Worm (Caenorhabditis elegans): ENCODE data around the gene F26F2.10.

DNA sequence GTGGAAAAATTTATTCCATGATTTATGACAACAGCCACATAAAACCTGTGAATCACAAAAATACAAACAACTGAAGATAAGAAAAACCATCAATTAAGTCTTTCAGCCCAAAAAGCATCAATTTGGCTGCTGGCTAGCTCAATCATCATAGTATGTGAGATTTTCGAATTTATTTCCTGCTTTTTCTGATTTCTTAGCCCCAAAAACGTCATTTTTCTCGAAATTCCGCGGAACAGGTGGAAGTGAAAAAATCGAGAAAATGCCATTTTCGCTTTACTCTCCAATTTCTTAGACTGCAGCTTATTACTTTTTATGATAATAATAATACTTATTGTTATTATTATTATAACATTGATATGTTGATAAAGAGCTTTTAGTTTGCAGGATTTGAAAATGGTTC is 47.2 kb upstream of the F26F2.10 start, which contains the start of gene srxa-15:
- no peak for TF ChIP-seq egl-44 (GFP tag; IDR thresholded peaks at IDR 0.05)
- no peak for TF ChIP-seq somi-1 (GFP tag; optimal IDR thresholded peaks at IDR 0.05)
- no peak for TF ChIP-seq F57C9.4 (tag; optimal IDR thresholded peaks at IDR 0.05)
- TF ChIP-seq ama-1 (optimal IDR thresholded peaks at IDR 0.05): no peak
- no peak for TF ChIP-seq ama-1 (GFP tag; optimal IDR thresholded peaks at IDR 0.05)
- TF ChIP-seq hlh-26 (GFP tag; conservative IDR thresholded peaks at IDR 0.05): no peak
- TF ChIP-seq nfya-1 (tag; optimal IDR thresholded peaks at IDR 0.05; ENCODE audit: borderline replicate concordance, insufficient read depth): no peak
- TF ChIP-seq lin-54 (GFP tag; optimal IDR thresholded peaks at IDR 0.05): no peak
- no peak for TF ChIP-seq snpc-4 (GFP tag; optimal IDR thresholded peaks at IDR 0.05)
- no peak for TF ChIP-seq snpc-4 (tag; optimal IDR thresholded peaks at IDR 0.05)
- TF ChIP-seq zfh-2 (GFP tag; conservative IDR thresholded peaks at IDR 0.05): no peak
- TF ChIP-seq F10E7.11 (tag; optimal IDR thresholded peaks at IDR 0.05): no peak
- TF ChIP-seq rpc-1 (optimal IDR thresholded peaks at IDR 0.05): no peak
- no peak for TF ChIP-seq rpc-1 (tag; optimal IDR thresholded peaks at IDR 0.05)
- no peak for TF ChIP-seq nfya-2 (GFP tag; IDR thresholded peaks at IDR 0.05)

Measured in whole organism, young adult.